Worm (Caenorhabditis elegans) whole organism, late embryonic: ENCODE measurements around the gene tkr-3.

Source experiments
- K09A11.1 ChIP-seq: sonication (generic microtip); optimal IDR thresholded peaks from 2 replicates; lab custom pipeline; 2017; ENCODE audit warnings: antibody characterized with exemption, mild to moderate bottlenecking, missing genetic modification characterization, missing compliant biosample characterization; ENCODE audit not compliant: insufficient read depth
- ahr-1 ChIP-seq: sonication (generic microtip); optimal IDR thresholded peaks from 2 replicates; lab custom pipeline; 2016; ENCODE audit warnings: missing genetic modification characterization, missing compliant biosample characterization
- ceh-18 ChIP-seq: sonication (generic microtip); optimal IDR thresholded peaks from 2 replicates; lab custom pipeline; 2016; ENCODE audit warnings: missing genetic modification characterization, missing compliant biosample characterization
- ceh-19 ChIP-seq: fragments of 200-800 bp; sonication (Bioruptor generic); optimal IDR thresholded peaks from 2 replicates; lab custom pipeline; 2018; ENCODE audit warnings: mild to moderate bottlenecking, missing genetic modification characterization, missing compliant biosample characterization
- ceh-22 ChIP-seq: sonication (generic microtip); optimal IDR thresholded peaks from 2 replicates; lab custom pipeline; 2017; ENCODE audit warnings: missing biosample characterization, missing genetic modification characterization
- ceh-30 ChIP-seq: fragments of 150-350 bp; optimal IDR thresholded peaks from 2 replicates; lab custom pipeline; 2014; ENCODE audit warnings: missing biosample characterization, missing genetic modification characterization
- ceh-31 ChIP-seq: sonication (generic microtip); optimal IDR thresholded peaks from 2 replicates; lab custom pipeline; 2016; ENCODE audit warnings: missing genetic modification characterization, missing compliant biosample characterization
- ceh-34 ChIP-seq: sonication (generic microtip); optimal IDR thresholded peaks from 2 replicates; lab custom pipeline; 2016; ENCODE audit warnings: mild to moderate bottlenecking, missing genetic modification characterization, missing compliant biosample characterization
- ceh-48 ChIP-seq: sonication (generic microtip); optimal IDR thresholded peaks from 2 replicates; lab custom pipeline; 2016; ENCODE audit warnings: missing genetic modification characterization, inconsistent platforms, missing compliant biosample characterization
- ceh-6 ChIP-seq: fragments of 200-800 bp; sonication (Bioruptor generic); optimal IDR thresholded peaks from 2 replicates; lab custom pipeline; 2018; ENCODE audit warnings: mild to moderate bottlenecking, missing genetic modification characterization, missing compliant biosample characterization
- ceh-9 ChIP-seq: sonication (generic microtip); optimal IDR thresholded peaks from 2 replicates; lab custom pipeline; 2016; ENCODE audit warnings: mild to moderate bottlenecking, missing genetic modification characterization, inconsistent platforms, missing compliant biosample characterization
- dve-1 ChIP-seq: sonication (generic microtip); optimal IDR thresholded peaks from 2 replicates; lab custom pipeline; 2017; ENCODE audit warnings: antibody characterized with exemption, mild to moderate bottlenecking, missing genetic modification characterization, missing compliant biosample characterization
- elt-2 ChIP-seq: sonication (generic microtip); optimal IDR thresholded peaks from 2 replicates; lab custom pipeline; 2016; ENCODE audit warnings: missing genetic modification reagents, missing genetic modification characterization, missing compliant biosample characterization
- ets-4 ChIP-seq: sonication (generic microtip); optimal IDR thresholded peaks from 2 replicates; lab custom pipeline; 2016; ENCODE audit warnings: missing genetic modification characterization, missing compliant biosample characterization
- eyg-1 ChIP-seq: sonication (generic microtip); optimal IDR thresholded peaks from 2 replicates; lab custom pipeline; 2016; ENCODE audit warnings: missing genotype, missing genetic modification characterization, missing compliant biosample characterization
- fax-1 ChIP-seq: sonication (generic microtip); optimal IDR thresholded peaks from 2 replicates; lab custom pipeline; 2016; ENCODE audit warnings: missing genotype, missing genetic modification characterization, missing compliant biosample characterization
- fkh-6 ChIP-seq: sonication (generic microtip); optimal IDR thresholded peaks from 2 replicates; lab custom pipeline; 2016; ENCODE audit warnings: missing genetic modification characterization, missing compliant biosample characterization
- hlh-13 ChIP-seq: fragments of 200-800 bp; sonication (Bioruptor generic); optimal IDR thresholded peaks from 2 replicates; lab custom pipeline; 2018; ENCODE audit warnings: mild to moderate bottlenecking, missing genetic modification characterization, missing compliant biosample characterization
- hlh-6 ChIP-seq: sonication (generic microtip); optimal IDR thresholded peaks from 2 replicates; lab custom pipeline; 2016; ENCODE audit warnings: missing genotype, missing genetic modification characterization, missing compliant biosample characterization
- lim-6 ChIP-seq: sonication (generic microtip); optimal IDR thresholded peaks from 2 replicates; lab custom pipeline; 2016; ENCODE audit warnings: missing genetic modification characterization, missing compliant biosample characterization
- madf-2 ChIP-seq: sonication (generic microtip); optimal IDR thresholded peaks from 2 replicates; lab custom pipeline; 2017; ENCODE audit warnings: missing genetic modification characterization, missing compliant biosample characterization
- nfya-1 ChIP-seq: sonication (generic microtip); optimal IDR thresholded peaks from 2 replicates; lab custom pipeline; 2017; ENCODE audit warnings: missing genetic modification characterization, mild to moderate bottlenecking, missing compliant biosample characterization, antibody characterized with exemption, moderate library complexity
- nhr-232 ChIP-seq: sonication (generic microtip); optimal IDR thresholded peaks from 2 replicates; lab custom pipeline; 2016; ENCODE audit warnings: missing genetic modification characterization, missing compliant biosample characterization
- npax-4 ChIP-seq: sonication (generic microtip); optimal IDR thresholded peaks from 2 replicates; lab custom pipeline; 2016; ENCODE audit warnings: missing genetic modification characterization, missing compliant biosample characterization
- odd-2 ChIP-seq: sonication (generic microtip); optimal IDR thresholded peaks from 2 replicates; lab custom pipeline; 2017; ENCODE audit warnings: antibody characterized with exemption, mild to moderate bottlenecking, missing genetic modification characterization, missing compliant biosample characterization
- pag-3 ChIP-seq: sonication (generic microtip); optimal IDR thresholded peaks from 2 replicates; lab custom pipeline; 2016; ENCODE audit warnings: missing compliant biosample characterization, missing genetic modification characterization, borderline replicate concordance
- pat-9 ChIP-seq: fragments of 200-800 bp; sonication (Bioruptor generic); optimal IDR thresholded peaks from 2 replicates; lab custom pipeline; 2018; ENCODE audit warnings: mild to moderate bottlenecking, missing genetic modification characterization, moderate library complexity, missing compliant biosample characterization
- pha-2 ChIP-seq: sonication (generic microtip); optimal IDR thresholded peaks from 2 replicates; lab custom pipeline; 2017; ENCODE audit warnings: mild to moderate bottlenecking, missing genetic modification characterization, missing compliant biosample characterization
- pros-1 ChIP-seq: fragments of 150-350 bp; optimal IDR thresholded peaks from 2 replicates; lab custom pipeline; 2014; ENCODE audit warnings: missing biosample characterization, missing genetic modification reagents, missing genetic modification characterization
- rnt-1 ChIP-seq: sonication (generic microtip); optimal IDR thresholded peaks from 2 replicates; lab custom pipeline; 2016; ENCODE audit warnings: missing genetic modification characterization, missing compliant biosample characterization
- sdc-2 ChIP-seq: sonication (generic microtip); optimal IDR thresholded peaks from 2 replicates; lab custom pipeline; 2016; ENCODE audit warnings: missing genotype, missing genetic modification characterization, missing compliant biosample characterization
- sox-2 ChIP-seq: fragments of 200-800 bp; sonication (Bioruptor generic); IDR thresholded peaks from 2 replicates; pipeline ENCODE4 v1.3.6; 2022; ENCODE audit warnings: missing genetic modification reagents, missing genetic modification characterization, missing compliant biosample characterization
- tbx-2 ChIP-seq: sonication (generic microtip); optimal IDR thresholded peaks from 2 replicates; lab custom pipeline; 2016; ENCODE audit warnings: missing genetic modification characterization, missing compliant biosample characterization
- tbx-7 ChIP-seq: sonication (generic microtip); optimal IDR thresholded peaks from 2 replicates; lab custom pipeline; 2016; ENCODE audit warnings: missing genotype, missing genetic modification characterization, missing compliant biosample characterization
- unc-3 ChIP-seq, 2 experiments: fragments of 200-800 bp in 1 of 2; sonication (Bioruptor generic) in 1 of 2; sonication (generic microtip) in 1 of 2; conservative IDR thresholded peaks in 1 of 2; optimal IDR thresholded peaks in 1 of 2; 2 replicates each; pipeline versions ENCODE4 v1.3.6 to Lab custom; 2016 to 2022; ENCODE audit warnings: missing compliant biosample characterization in 2 of 2, missing genetic modification characterization in 2 of 2, missing genetic modification reagents in 1 of 2
- unc-42 ChIP-seq: sonication (generic microtip); optimal IDR thresholded peaks from 2 replicates; lab custom pipeline; 2016; ENCODE audit warnings: missing genotype, missing genetic modification characterization, missing compliant biosample characterization
- unc-55 ChIP-seq: sonication (generic microtip); optimal IDR thresholded peaks from 2 replicates; lab custom pipeline; 2017; ENCODE audit warnings: missing biosample characterization, missing genetic modification reagents, missing genetic modification characterization
- unc-86 ChIP-seq: sonication (generic microtip); optimal IDR thresholded peaks from 2 replicates; lab custom pipeline; 2016; ENCODE audit warnings: missing genetic modification characterization, missing compliant biosample characterization
- ztf-16 ChIP-seq: sonication (generic microtip); optimal IDR thresholded peaks from 2 replicates; lab custom pipeline; 2017; ENCODE audit warnings: missing genetic modification characterization, missing compliant biosample characterization

tkr-3 gene

ce11 chrIV:5134798-5135197, 12.9 kb upstream of the tkr-3 start:
- no peak for TF ChIP-seq ceh-34 (tag; lab: Kevin White, UChicago)
- TF ChIP-seq pros-1 (tag; lab: Kevin White, UChicago) = no peak
- no peak for TF ChIP-seq pat-9 (tag; lab: Kevin White, UChicago)
- no peak for TF ChIP-seq pha-2 (tag; lab: Kevin White, UChicago)
- no peak for TF ChIP-seq sox-2 (GFP tag; lab: Robert Waterston, UW)
- TF ChIP-seq odd-2 = no peak
- no peak for TF ChIP-seq lim-6 (tag; lab: Kevin White, UChicago)
- TF ChIP-seq ceh-48 (tag; lab: Kevin White, UChicago) = no peak
- no peak for TF ChIP-seq ets-4 (tag; lab: Kevin White, UChicago)
- no peak for TF ChIP-seq ztf-16
- TF ChIP-seq ceh-22 (tag; lab: Kevin White, UChicago) = no peak
- no peak for TF ChIP-seq ceh-9
- TF ChIP-seq dve-1 (tag; lab: Kevin White, UChicago) = no peak

- no peak for TF ChIP-seq sdc-2 (tag; lab: Kevin White, UChicago)
- TF ChIP-seq fax-1 (tag; lab: Kevin White, UChicago) = no peak
- TF ChIP-seq tbx-7 = no peak
- no peak for TF ChIP-seq hlh-13 (GFP tag; lab: Kevin White, UChicago)
- TF ChIP-seq unc-42 (tag; lab: Kevin White, UChicago) = peak; percentile 42
- TF ChIP-seq elt-2 (tag; lab: Kevin White, UChicago) = no peak
- peak; percentile 17 for TF ChIP-seq tbx-2 (tag; lab: Kevin White, UChicago)
- TF ChIP-seq ztf-16 = no peak
- no peak for TF ChIP-seq pag-3 (tag; lab: Kevin White, UChicago)
- no peak for TF ChIP-seq unc-3 (GFP tag; conservative IDR thresholded peaks at IDR 0.05; lab: Robert Waterston, UW)
- no peak for TF ChIP-seq unc-3 (tag; optimal IDR thresholded peaks at IDR 0.05; lab: Kevin White, UChicago)
- peak; percentile 27 for TF ChIP-seq ceh-31
- TF ChIP-seq eyg-1 = no peak
- TF ChIP-seq ceh-22 (tag; lab: Kevin White, UChicago) = no peak
- TF ChIP-seq unc-86 = no peak
- TF ChIP-seq ceh-18 (tag; lab: Kevin White, UChicago) = peak; percentile 66
- no peak for TF ChIP-seq ceh-30 (tag; lab: Kevin White, UChicago)
- peak; percentile 25 for TF ChIP-seq unc-55
- no peak for TF ChIP-seq fkh-6 (tag; lab: Kevin White, UChicago)
- TF ChIP-seq rnt-1 (tag; lab: Kevin White, UChicago) = peak; percentile 5
- TF ChIP-seq nfya-1 (tag; lab: Kevin White, UChicago) = peak; percentile 60
- TF ChIP-seq ceh-34 (tag; lab: Kevin White, UChicago) = no peak
Measured at ce11 chrIV:5133791-5134370, 12.0 kb upstream of the tkr-3 start.

- TF ChIP-seq hlh-6 (no peak), npax-4 (tag; lab: Kevin White, UChicago) (no peak), dve-1 (tag; lab: Kevin White, UChicago) (no peak), ceh-6 (no peak)
Measured at ce11 chrIV:5131781-5132180, 9.9 kb upstream of the tkr-3 start.

ce11 chrIV:5111533-5111932, 10.4 kb downstream of the tkr-3 start, which contains the start of gene AC7.3:
Gene AC7.3, plus strand, starts transcription at chrIV:5111833.
- TF ChIP-seq madf-2 (tag; lab: Kevin White, UChicago) (no peak), nhr-232 (tag; lab: Kevin White, UChicago) (no peak), ceh-19 (no peak), K09A11.1 (no peak), ahr-1 (tag; lab: Kevin White, UChicago) (no peak), ets-4 (tag; lab: Kevin White, UChicago) (no peak), unc-3 (GFP tag; conservative IDR thresholded peaks at IDR 0.05; lab: Robert Waterston, UW) (no peak), unc-3 (tag; optimal IDR thresholded peaks at IDR 0.05; lab: Kevin White, UChicago) (no peak), ztf-16 (no peak)
